Worm (Caenorhabditis elegans) whole organism, L4/young adult: ENCODE measurements around the gene hmg-1.2.

Experiments
- W03F9.2 ChIP-seq: fragments of 150-350 bp; optimal IDR thresholded peaks from 2 replicates; lab custom pipeline; 2014; ENCODE audit warnings: missing biosample characterization, missing genetic modification characterization
- him-1 ChIP-seq: sonication (generic microtip); optimal IDR thresholded peaks from 2 replicates; lab custom pipeline; 2016; ENCODE audit warnings: missing genotype, missing genetic modification reagents, missing genetic modification characterization, missing compliant biosample characterization

ce11 chrIII:6236649-6237048, 43.5 kb upstream of the hmg-1.2 start, which contains the start of gene T12A2.21:
- no peak for TF ChIP-seq him-1 (tag; lab: Kevin White, UChicago)
- no peak for TF ChIP-seq W03F9.2 (tag; lab: Kevin White, UChicago)
